Fruit fly (Drosophila melanogaster): ENCODE measurements around the gene Neu2.

The Neu2 gene

dm6 chr3L:21515823-21516715 lies 25.7 kb upstream of the Neu2 start, which contains the start of the genes SAK and Cdk12 (continued):
- TF ChIP-seq cyc (GFP tag; optimal IDR thresholded peaks at IDR 0.05), result peak; percentile 78
- peak; percentile 77 for TF ChIP-seq Met (GFP tag; optimal IDR thresholded peaks at IDR 0.05)
- peak; percentile 35 for TF ChIP-seq CG1621 (tag; optimal IDR thresholded peaks at IDR 0.05)
- TF ChIP-seq CG8319 (GFP tag; optimal IDR thresholded peaks at IDR 0.05), result peak; percentile 75
- peak; percentile 83 for TF ChIP-seq achi (GFP tag; optimal IDR thresholded peaks at IDR 0.05)
- TF ChIP-seq CG6276 (GFP tag; optimal IDR thresholded peaks at IDR 0.05), result no peak
- TF ChIP-seq CG11902 (GFP tag; optimal IDR thresholded peaks at IDR 0.05), result peak; percentile 84
- TF ChIP-seq vri (GFP tag; optimal IDR thresholded peaks at IDR 0.05), result peak; percentile 23
- peak; percentile 79 for TF ChIP-seq pdm3 (GFP tag; optimal IDR thresholded peaks at IDR 0.05)
- TF ChIP-seq lz (GFP tag; optimal IDR thresholded peaks at IDR 0.05), result peak; percentile 67
- TF ChIP-seq CG10631 (GFP tag; optimal IDR thresholded peaks at IDR 0.05), result peak; percentile 90
- TF ChIP-seq CG3032 (tag; optimal IDR thresholded peaks at IDR 0.05), result peak; percentile 84
- TF ChIP-seq fkh (GFP tag; optimal IDR thresholded peaks at IDR 0.05), result peak; percentile 60
- peak; percentile 79 for TF ChIP-seq CG8119 (GFP tag; IDR thresholded peaks at IDR 0.05)
- peak; percentile 67 for TF ChIP-seq spab (GFP tag; optimal IDR thresholded peaks at IDR 0.05)
- TF ChIP-seq Blimp-1 (GFP tag; optimal IDR thresholded peaks at IDR 0.05), result peak; percentile 69
- peak; percentile 81 for TF ChIP-seq CG8632 (GFP tag; optimal IDR thresholded peaks at IDR 0.05)
- TF ChIP-seq Eip93F (GFP tag; optimal IDR thresholded peaks at IDR 0.05), result peak; percentile 71
- TF ChIP-seq Lpt (GFP tag; optimal IDR thresholded peaks at IDR 0.05), result peak; percentile 77
- peak; percentile 72 for TF ChIP-seq Ets96B (tag; optimal IDR thresholded peaks at IDR 0.05)
- peak; percentile 9 for TF ChIP-seq fd85E (GFP tag; optimal IDR thresholded peaks at IDR 0.05)
- peak; percentile 66 for TF ChIP-seq topi (GFP tag; optimal IDR thresholded peaks at IDR 0.05)
- TF ChIP-seq Eip75B (GFP tag; optimal IDR thresholded peaks at IDR 0.05), result peak; percentile 66
- TF ChIP-seq salr (GFP tag; optimal IDR thresholded peaks at IDR 0.05), result peak; percentile 26 to 84

- TF ChIP-seq Ets96B (tag; optimal IDR thresholded peaks at IDR 0.05) (peak; percentile 51), OdsH (GFP tag; optimal IDR thresholded peaks at IDR 0.05) (peak; percentile 68), CG16779 (tag; optimal IDR thresholded peaks at IDR 0.05) (no peak), Hr38 (GFP tag; optimal IDR thresholded peaks at IDR 0.05) (no peak), CG11762 (GFP tag; optimal IDR thresholded peaks at IDR 0.05; ENCODE audit: insufficient read depth) (peak; percentile 25), Eip75B (GFP tag; optimal IDR thresholded peaks at IDR 0.05) (peak; percentile 78), pdm3 (GFP tag; optimal IDR thresholded peaks at IDR 0.05) (peak; percentile 70), CG8632 (GFP tag; optimal IDR thresholded peaks at IDR 0.05) (peak; percentile 34), dsx (GFP tag; optimal IDR thresholded peaks at IDR 0.05; ENCODE audit: poor library complexity, severe bottlenecking) (no peak), fkh (GFP tag; optimal IDR thresholded peaks at IDR 0.05) (no peak), spab (GFP tag; optimal IDR thresholded peaks at IDR 0.05) (peak; percentile 13), Sox102F (GFP tag; optimal IDR thresholded peaks at IDR 0.05) (peak; percentile 61), CG8119 (GFP tag; IDR thresholded peaks at IDR 0.05) (peak; percentile 53; the same call in 2 of the 3 replicates), Sox15 (GFP tag; optimal IDR thresholded peaks at IDR 0.05) (peak; percentile 27), salr (GFP tag; optimal IDR thresholded peaks at IDR 0.05) (no peak), CG8319 (GFP tag; optimal IDR thresholded peaks at IDR 0.05) (peak; percentile 36), achi (GFP tag; optimal IDR thresholded peaks at IDR 0.05) (peak; percentile 67), CG11902 (GFP tag; optimal IDR thresholded peaks at IDR 0.05) (no peak), CG10669 (GFP tag; optimal IDR thresholded peaks at IDR 0.05) (peak; percentile 57), CG10631 (GFP tag; optimal IDR thresholded peaks at IDR 0.05) (peak; percentile 55), CG31627 (GFP tag; optimal IDR thresholded peaks at IDR 0.05) (peak; percentile 58), Eip93F (GFP tag; optimal IDR thresholded peaks at IDR 0.05) (no peak), Hr4 (GFP tag; optimal IDR thresholded peaks at IDR 0.05) (peak; percentile 78), Sox14 (GFP tag; optimal IDR thresholded peaks at IDR 0.05) (peak; percentile 49), CG3919 (GFP tag; optimal IDR thresholded peaks at IDR 0.05) (peak; percentile 77), cyc (GFP tag; optimal IDR thresholded peaks at IDR 0.05) (peak; percentile 45), CG32006 (GFP tag; optimal IDR thresholded peaks at IDR 0.05) (peak; percentile 80), eg (GFP tag; IDR thresholded peaks at IDR 0.05) (no peak; the same call in 2 of the 3 replicates), svp (GFP tag) (no peak), acj6 (GFP tag; optimal IDR thresholded peaks at IDR 0.05) (peak; percentile 73), topi (GFP tag; optimal IDR thresholded peaks at IDR 0.05) (peak; percentile 52), Smox (GFP tag; optimal IDR thresholded peaks at IDR 0.05) (peak; percentile 64), ss (GFP tag; optimal IDR thresholded peaks at IDR 0.05) (peak; percentile 0 to 27), CG7368 (GFP tag; optimal IDR thresholded peaks at IDR 0.05) (peak; percentile 54), Eip78C (GFP tag) (peak; percentile 88)
Measured at dm6 chr3L:21509488-21510122, 19.2 kb upstream of the Neu2 start.

All from whole organism, prepupa.